Worm (Caenorhabditis elegans) whole organism, L3 larva: ENCODE measurements around the gene R03H10.7.

Experiments used
- ama-1 ChIP-seq: fragments of 150-350 bp; optimal IDR thresholded peaks from 2 replicates; lab custom pipeline; 2018
- ceh-16 ChIP-seq: sonication (generic microtip); optimal IDR thresholded peaks from 2 replicates; lab custom pipeline; 2017; ENCODE audit warnings: missing biosample characterization, missing genetic modification characterization

DNA sequence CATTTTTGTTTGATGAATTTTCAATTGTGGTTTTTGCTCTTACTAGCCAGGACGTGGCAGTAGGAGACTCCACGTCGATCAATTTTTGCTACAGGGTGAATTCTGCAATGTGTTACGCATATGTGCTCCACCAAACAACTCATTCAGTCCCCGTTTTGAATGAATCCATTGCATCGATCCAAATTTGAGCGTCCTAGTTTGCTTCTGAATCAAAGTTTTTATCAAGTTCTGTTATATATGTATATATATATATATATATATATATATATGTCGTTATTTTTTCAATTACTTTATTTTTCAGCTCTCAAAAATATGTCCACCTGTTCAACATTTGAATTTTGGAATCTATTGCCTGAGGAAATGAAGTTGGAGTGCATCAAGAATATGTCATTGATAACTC, 32.4 kb upstream of the R03H10.7 start, which contains the start of gene F31D5.7:
- TF ChIP-seq ama-1 (no peak), ceh-16 (tag; lab: Kevin White, UChicago) (no peak)
